Worm (Caenorhabditis elegans) whole organism, young adult: ENCODE data around the gene T03F6.6.

Experiments used
- B0261.1 ChIP-seq: sonication (generic microtip); optimal IDR thresholded peaks from 2 replicates; lab custom pipeline; 2016; ENCODE audit warnings: mild to moderate bottlenecking, missing genetic modification characterization, moderate library complexity, missing compliant biosample characterization
- C17E4.6 ChIP-seq: fragments of 200-800 bp; sonication (Bioruptor generic); IDR thresholded peaks from 2 replicates; pipeline ENCODE4 v1.3.6; 2022; ENCODE audit warnings: missing genetic modification reagents, missing genetic modification characterization, missing compliant biosample characterization
- F10E7.11 ChIP-seq: sonication (generic microtip); optimal IDR thresholded peaks from 2 replicates; lab custom pipeline; 2017; ENCODE audit warnings: mild to moderate bottlenecking, missing genetic modification characterization, moderate library complexity, missing compliant biosample characterization
- F22D6.2 ChIP-seq: sonication (generic microtip); optimal IDR thresholded peaks from 2 replicates; lab custom pipeline; 2016; ENCODE audit warnings: mild to moderate bottlenecking, missing genetic modification characterization, missing compliant biosample characterization
- F23B12.7 ChIP-seq: sonication (generic microtip); optimal IDR thresholded peaks from 2 replicates; lab custom pipeline; 2017; ENCODE audit warnings: missing genetic modification characterization, mild to moderate bottlenecking, missing compliant biosample characterization, antibody characterized with exemption, moderate library complexity; ENCODE audit not compliant: insufficient read depth
- F49E8.2 ChIP-seq: sonication (generic microtip); optimal IDR thresholded peaks from 3 replicates; lab custom pipeline; 2017; ENCODE audit warnings: missing genetic modification characterization, mild to moderate bottlenecking, missing compliant biosample characterization, antibody characterized with exemption, moderate library complexity; ENCODE audit not compliant: insufficient read depth
- F52B5.7 ChIP-seq: sonication (generic microtip); optimal IDR thresholded peaks from 2 replicates; lab custom pipeline; 2016; ENCODE audit warnings: mild to moderate bottlenecking, missing genetic modification characterization, missing compliant biosample characterization
- F55B11.4 ChIP-seq: sonication (generic microtip); optimal IDR thresholded peaks from 2 replicates; lab custom pipeline; 2016; ENCODE audit warnings: missing compliant biosample characterization, missing genetic modification characterization, borderline replicate concordance; ENCODE audit not compliant: insufficient read depth
- F57C9.4 ChIP-seq: sonication (generic microtip); optimal IDR thresholded peaks from 2 replicates; lab custom pipeline; 2017; ENCODE audit warnings: mild to moderate bottlenecking, missing genetic modification characterization, missing compliant biosample characterization
- K11D2.4 ChIP-seq: fragments of 200-800 bp; sonication (Bioruptor generic); IDR thresholded peaks from 2 replicates; pipeline ENCODE4 v1.3.6; 2022; ENCODE audit warnings: missing genetic modification reagents, missing genetic modification characterization, missing compliant biosample characterization
- K12H6.12 ChIP-seq: fragments of 200-800 bp; sonication (Bioruptor generic); optimal IDR thresholded peaks from 2 replicates; lab custom pipeline; 2018; ENCODE audit warnings: mild to moderate bottlenecking, missing genetic modification characterization, missing compliant biosample characterization
- T26A5.8 ChIP-seq: sonication (generic microtip); optimal IDR thresholded peaks from 2 replicates; lab custom pipeline; 2016; ENCODE audit warnings: missing genetic modification characterization, missing compliant biosample characterization
- Y56A3A.18 ChIP-seq: fragments of 200-800 bp; sonication (Bioruptor generic); IDR thresholded peaks from 2 replicates; pipeline ENCODE4 v1.3.6; 2022; ENCODE audit warnings: missing genetic modification reagents, missing genetic modification characterization, missing compliant biosample characterization
- Y79H2A.3 ChIP-seq: fragments of 200-800 bp; sonication (Bioruptor generic); conservative IDR thresholded peaks from 2 replicates; pipeline ENCODE4 v1.3.6; 2022; ENCODE audit warnings: missing genetic modification reagents, missing genetic modification characterization, missing compliant biosample characterization
- Y95B8A.8 ChIP-seq: fragments of 200-800 bp; sonication (Bioruptor generic); IDR thresholded peaks from 2 replicates; pipeline ENCODE4 v1.3.6; 2022; ENCODE audit warnings: missing genetic modification reagents, missing genetic modification characterization, missing compliant biosample characterization
- athp-1 ChIP-seq: sonication (generic microtip); optimal IDR thresholded peaks from 2 replicates; lab custom pipeline; 2017; ENCODE audit warnings: mild to moderate bottlenecking, missing genetic modification characterization, missing compliant biosample characterization
- cebp-2 ChIP-seq: fragments of 200-800 bp; sonication (Bioruptor generic); IDR thresholded peaks from 2 replicates; pipeline ENCODE4 v1.3.6; 2022; ENCODE audit warnings: missing genetic modification characterization, missing compliant biosample characterization
- ceh-79 ChIP-seq: sonication (generic microtip); optimal IDR thresholded peaks from 2 replicates; lab custom pipeline; 2017; ENCODE audit warnings: mild to moderate bottlenecking, missing genetic modification characterization, missing compliant biosample characterization
- dox-1 ChIP-seq: fragments of 200-800 bp; sonication (Bioruptor generic); IDR thresholded peaks from 2 replicates; pipeline ENCODE4 v1.3.6; 2022; ENCODE audit warnings: missing genetic modification reagents, missing genetic modification characterization, missing compliant biosample characterization
- dpl-1 ChIP-seq: fragments of 150-350 bp; optimal IDR thresholded peaks from 2 replicates; lab custom pipeline; 2014; ENCODE audit warnings: missing biosample characterization, missing genetic modification reagents, missing genetic modification characterization
- fkh-3 ChIP-seq: sonication (generic microtip); optimal IDR thresholded peaks from 2 replicates; lab custom pipeline; 2016; ENCODE audit warnings: mild to moderate bottlenecking, missing genetic modification characterization, missing compliant biosample characterization
- hlh-26 ChIP-seq: fragments of 200-800 bp; sonication (Bioruptor generic); conservative IDR thresholded peaks from 2 replicates; pipeline ENCODE4 v1.3.6; 2022; ENCODE audit warnings: missing genetic modification reagents, missing genetic modification characterization, missing compliant biosample characterization
- hmg-1.2 ChIP-seq: fragments of 200-800 bp; sonication (Bioruptor generic); IDR thresholded peaks from 2 replicates; pipeline ENCODE4 v1.3.6; 2022; ENCODE audit warnings: missing genetic modification reagents, missing genetic modification characterization, missing compliant biosample characterization
- hrde-1 ChIP-seq: sonication (generic microtip); optimal IDR thresholded peaks from 2 replicates; lab custom pipeline; 2016; ENCODE audit warnings: missing genetic modification characterization, mild to moderate bottlenecking, missing compliant biosample characterization, moderate library complexity, missing genotype, missing genetic modification reagents, borderline replicate concordance
- lag-1 ChIP-seq: fragments of 200-800 bp; sonication (Bioruptor generic); IDR thresholded peaks from 2 replicates; pipeline ENCODE4 v1.3.6; 2022; ENCODE audit warnings: missing genetic modification reagents, missing genetic modification characterization, missing compliant biosample characterization
- let-526 ChIP-seq: fragments of 200-800 bp; sonication (Bioruptor generic); IDR thresholded peaks from 2 replicates; pipeline ENCODE4 v1.3.6; 2022; ENCODE audit warnings: missing genetic modification reagents, missing genetic modification characterization, missing compliant biosample characterization
- let-607 ChIP-seq, 2 experiments: fragments of 200-800 bp in 1 of 2; sonication (Bioruptor generic) in 1 of 2; sonication (generic microtip) in 1 of 2; optimal IDR thresholded peaks; 2 replicates each; lab custom pipeline; 2016 to 2018; ENCODE audit warnings: mild to moderate bottlenecking in 2 of 2, missing compliant biosample characterization in 2 of 2, missing genetic modification characterization in 2 of 2, moderate library complexity in 2 of 2, missing genotype in 1 of 2
- mcd-1 ChIP-seq: fragments of 200-800 bp; sonication (Bioruptor generic); IDR thresholded peaks from 2 replicates; pipeline ENCODE4 v1.3.6; 2022; ENCODE audit warnings: missing genetic modification reagents, missing genetic modification characterization, missing compliant biosample characterization
- mel-28 ChIP-seq: sonication (generic microtip); optimal IDR thresholded peaks from 2 replicates; lab custom pipeline; 2016; ENCODE audit warnings: borderline replicate concordance, mild to moderate bottlenecking, missing genetic modification characterization, missing compliant biosample characterization
- mes-4 ChIP-seq: sonication (generic microtip); optimal IDR thresholded peaks from 2 replicates; lab custom pipeline; 2016; ENCODE audit warnings: missing genotype, missing genetic modification characterization, missing compliant biosample characterization
- nfya-1 ChIP-seq: sonication (generic microtip); optimal IDR thresholded peaks from 2 replicates; lab custom pipeline; 2017; ENCODE audit warnings: antibody characterized with exemption, missing compliant biosample characterization, missing genetic modification characterization, borderline replicate concordance; ENCODE audit not compliant: insufficient read depth
- nhr-80 ChIP-seq: sonication (generic microtip); optimal IDR thresholded peaks from 2 replicates; lab custom pipeline; 2016; ENCODE audit warnings: missing genetic modification characterization, missing compliant biosample characterization
- nhr-90 ChIP-seq: sonication (generic microtip); optimal IDR thresholded peaks from 2 replicates; lab custom pipeline; 2016; ENCODE audit warnings: missing genotype, mild to moderate bottlenecking, missing genetic modification characterization, missing compliant biosample characterization
- pha-4 ChIP-seq: fragments of 150-350 bp; sonication (generic microtip); optimal IDR thresholded peaks from 2 replicates; lab custom pipeline; 2014; ENCODE audit warnings: missing biosample characterization, missing genetic modification reagents, missing genetic modification characterization
- snpc-1.1 ChIP-seq: sonication (generic microtip); optimal IDR thresholded peaks from 2 replicates; lab custom pipeline; 2017; ENCODE audit warnings: missing genetic modification characterization, mild to moderate bottlenecking, missing compliant biosample characterization, antibody characterized with exemption, moderate library complexity, missing genotype, missing genetic modification reagents; ENCODE audit not compliant: insufficient read depth
- snpc-3.4 ChIP-seq: sonication (generic microtip); optimal IDR thresholded peaks from 2 replicates; lab custom pipeline; 2017; ENCODE audit warnings: missing genetic modification characterization, mild to moderate bottlenecking, missing compliant biosample characterization, antibody characterized with exemption, moderate library complexity, missing genotype, missing genetic modification reagents
- tlf-1 ChIP-seq: fragments of 200-800 bp; sonication (Bioruptor generic); optimal IDR thresholded peaks from 2 replicates; lab custom pipeline; 2018; ENCODE audit warnings: mild to moderate bottlenecking, missing genetic modification characterization, missing compliant biosample characterization
- zim-3 ChIP-seq: sonication (generic microtip); optimal IDR thresholded peaks from 2 replicates; lab custom pipeline; 2017; ENCODE audit warnings: mild to moderate bottlenecking, missing genetic modification characterization, moderate library complexity, missing compliant biosample characterization
- ztf-26 ChIP-seq: sonication (generic microtip); optimal IDR thresholded peaks from 2 replicates; lab custom pipeline; 2017; ENCODE audit warnings: missing genetic modification characterization, missing compliant biosample characterization
- ztf-28 ChIP-seq: fragments of 200-800 bp; sonication (Bioruptor generic); IDR thresholded peaks from 2 replicates; pipeline ENCODE4 v1.3.6; 2022; ENCODE audit warnings: missing genetic modification reagents, missing genetic modification characterization, missing compliant biosample characterization
- ztf-3 ChIP-seq: fragments of 200-800 bp; sonication (Bioruptor generic); optimal IDR thresholded peaks from 2 replicates; lab custom pipeline; 2018; ENCODE audit warnings: mild to moderate bottlenecking, missing genetic modification characterization, missing compliant biosample characterization

Gene T03F6.6

DNA sequence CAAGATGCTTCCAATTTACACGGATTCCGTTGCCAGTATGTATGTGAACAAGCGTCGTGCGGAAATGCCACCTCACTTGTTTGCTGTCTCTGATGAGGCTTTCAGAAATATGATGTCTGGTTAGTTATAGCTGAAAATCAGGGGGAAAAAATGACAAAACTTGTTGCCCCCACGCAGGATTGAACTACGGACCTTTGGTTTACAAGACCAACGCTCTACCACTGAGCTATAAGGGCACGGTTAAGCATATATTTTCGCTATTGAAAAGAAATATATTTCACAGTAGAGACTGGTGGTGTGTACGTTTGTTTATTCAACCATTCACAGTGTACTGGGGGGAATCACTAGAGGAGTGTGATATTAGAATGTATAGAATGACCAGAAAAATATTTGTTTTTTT, 31.1 kb upstream of the T03F6.6 start (continued):
- TF ChIP-seq mel-28 (tag; lab: Kevin White, UChicago) = no peak
- peak; percentile 47 for TF ChIP-seq snpc-3.4 (tag; lab: Kevin White, UChicago)
- TF ChIP-seq zim-3 = peak; percentile 78
- TF ChIP-seq B0261.1 (tag; lab: Kevin White, UChicago) = peak; percentile 65
- TF ChIP-seq mcd-1 (GFP tag; lab: Robert Waterston, UW) = no peak
- no peak for TF ChIP-seq ztf-3 (GFP tag; lab: Kevin White, UChicago)
- no peak for TF ChIP-seq T26A5.8 (tag; lab: Kevin White, UChicago)
- peak; percentile 40 for TF ChIP-seq F49E8.2 (tag; lab: Kevin White, UChicago)
- TF ChIP-seq let-526 = no peak
- TF ChIP-seq tlf-1 = no peak
- peak; percentile 64 for TF ChIP-seq dox-1 (GFP tag; lab: Robert Waterston, UW)
- TF ChIP-seq F55B11.4 = no peak
- TF ChIP-seq nhr-80 (tag; lab: Kevin White, UChicago) = peak; percentile 17
- TF ChIP-seq fkh-3 (tag; lab: Kevin White, UChicago) = peak; percentile 60

DNA sequence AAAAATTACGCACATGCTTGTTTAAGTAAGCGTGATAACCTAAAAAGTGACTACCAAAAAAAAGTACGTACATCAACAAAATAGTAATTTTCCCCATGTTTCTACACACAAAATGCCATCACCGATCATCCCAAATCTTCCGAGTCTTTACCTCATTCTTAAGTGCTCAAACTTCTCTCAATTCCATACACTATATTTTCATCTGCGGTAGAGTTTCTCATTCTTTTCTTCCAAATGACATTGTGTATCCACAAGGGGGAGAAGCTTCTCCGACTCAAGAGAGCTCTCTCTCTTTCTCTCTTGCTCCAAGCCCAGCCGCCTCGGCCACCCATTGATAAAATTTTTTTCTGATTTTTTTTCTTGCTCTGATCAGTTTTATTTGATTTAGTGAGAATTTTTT, 29.4 kb upstream of the T03F6.6 start, which contains the start of gene myo-6:
TSS of gene myo-6 (plus strand) at position 301 of the 400 bp plus-strand sequence.
- no peak for TF ChIP-seq Y79H2A.3
- no peak for TF ChIP-seq F52B5.7 (tag; lab: Kevin White, UChicago)
- TF ChIP-seq nfya-1 = no peak
- no peak for TF ChIP-seq ceh-79 (tag; lab: Kevin White, UChicago)
- no peak for TF ChIP-seq K12H6.12 (tag; lab: Kevin White, UChicago)
- no peak for TF ChIP-seq F55B11.4
- no peak for TF ChIP-seq ztf-28 (GFP tag; lab: Robert Waterston, UW)
- no peak for TF ChIP-seq F22D6.2
- TF ChIP-seq hlh-26 (GFP tag; lab: Robert Waterston, UW) = no peak
- no peak for TF ChIP-seq B0261.1 (tag; lab: Kevin White, UChicago)
- TF ChIP-seq athp-1 (tag; lab: Kevin White, UChicago) = no peak
- no peak for TF ChIP-seq F57C9.4 (tag; lab: Kevin White, UChicago)
- TF ChIP-seq dpl-1 (GFP tag; lab: Kevin White, UChicago) = no peak
- no peak for TF ChIP-seq mes-4 (tag; lab: Kevin White, UChicago)
- TF ChIP-seq cebp-2 (GFP tag; lab: Robert Waterston, UW) = no peak
- no peak for TF ChIP-seq C17E4.6
- no peak for TF ChIP-seq nhr-80 (tag; lab: Kevin White, UChicago)
- no peak for TF ChIP-seq mel-28 (tag; lab: Kevin White, UChicago)
- no peak for TF ChIP-seq Y56A3A.18 (GFP tag; lab: Robert Waterston, UW)
- TF ChIP-seq K11D2.4 (GFP tag; lab: Robert Waterston, UW) = no peak

ce11 chrIII:13405504-13405903, 25.4 kb upstream of the T03F6.6 start, which contains the start of gene nas-1:
Gene nas-1 (plus strand): TSS chrIII:13405804.
- no peak for TF ChIP-seq let-607 (tag; optimal IDR thresholded peaks at IDR 0.05; lab: Kevin White, UChicago)
- no peak for TF ChIP-seq hrde-1 (tag; lab: Kevin White, UChicago)
- TF ChIP-seq K12H6.12 (tag; lab: Kevin White, UChicago) = no peak
- TF ChIP-seq C17E4.6 = no peak
- no peak for TF ChIP-seq nhr-90
- no peak for TF ChIP-seq Y95B8A.8 (GFP tag; lab: Robert Waterston, UW)
- TF ChIP-seq hmg-1.2 = no peak
- no peak for TF ChIP-seq F10E7.11 (tag; lab: Kevin White, UChicago)
- no peak for TF ChIP-seq ztf-26 (tag; lab: Kevin White, UChicago)
- no peak for TF ChIP-seq F23B12.7 (tag; lab: Kevin White, UChicago)
- TF ChIP-seq snpc-1.1 = no peak
- TF ChIP-seq pha-4 (tag; lab: Kevin White, UChicago) = no peak
- TF ChIP-seq lag-1 (GFP tag; lab: Robert Waterston, UW) = no peak
